Worm (Caenorhabditis elegans) whole organism, young adult: ENCODE measurements around the gene nhr-280.

Experiments used
- B0035.1 ChIP-seq: sonication (generic microtip); optimal IDR thresholded peaks from 2 replicates; lab custom pipeline; 2016; ENCODE audit warnings: missing genetic modification characterization, mild to moderate bottlenecking, missing compliant biosample characterization, missing genotype, missing genetic modification reagents
- B0261.1 ChIP-seq: sonication (generic microtip); optimal IDR thresholded peaks from 2 replicates; lab custom pipeline; 2016; ENCODE audit warnings: mild to moderate bottlenecking, missing genetic modification characterization, moderate library complexity, missing compliant biosample characterization
- D2030.7 ChIP-seq: fragments of 200-800 bp; sonication (Bioruptor generic); IDR thresholded peaks from 2 replicates; pipeline ENCODE4 v1.3.6; 2022; ENCODE audit warnings: missing genetic modification reagents, missing genetic modification characterization, missing compliant biosample characterization
- F37B4.10 ChIP-seq: fragments of 200-800 bp; sonication (Bioruptor generic); IDR thresholded peaks from 2 replicates; pipeline ENCODE4 v1.3.6; 2022; ENCODE audit warnings: missing genetic modification characterization, missing compliant biosample characterization
- F52B5.7 ChIP-seq: sonication (generic microtip); optimal IDR thresholded peaks from 2 replicates; lab custom pipeline; 2016; ENCODE audit warnings: mild to moderate bottlenecking, missing genetic modification characterization, missing compliant biosample characterization
- F55B11.4 ChIP-seq: sonication (generic microtip); optimal IDR thresholded peaks from 2 replicates; lab custom pipeline; 2016; ENCODE audit warnings: missing compliant biosample characterization, missing genetic modification characterization, borderline replicate concordance; ENCODE audit not compliant: insufficient read depth
- F57A8.1 ChIP-seq: fragments of 200-800 bp; sonication (Bioruptor generic); optimal IDR thresholded peaks from 2 replicates; lab custom pipeline; 2018; ENCODE audit warnings: mild to moderate bottlenecking, missing genetic modification characterization, moderate library complexity, missing compliant biosample characterization
- Y56A3A.18 ChIP-seq: fragments of 200-800 bp; sonication (Bioruptor generic); IDR thresholded peaks from 2 replicates; pipeline ENCODE4 v1.3.6; 2022; ENCODE audit warnings: missing genetic modification reagents, missing genetic modification characterization, missing compliant biosample characterization
- aptf-2 ChIP-seq: fragments of 200-800 bp; sonication (Bioruptor generic); conservative IDR thresholded peaks from 2 replicates; pipeline ENCODE4 v1.3.6; 2022; ENCODE audit warnings: missing genetic modification reagents, missing genetic modification characterization, missing compliant biosample characterization
- atf-7 ChIP-seq: sonication (generic microtip); optimal IDR thresholded peaks from 2 replicates; lab custom pipeline; 2017; ENCODE audit warnings: mild to moderate bottlenecking, missing genetic modification characterization, missing compliant biosample characterization
- cebp-1 ChIP-seq, 2 experiments: fragments of 200-800 bp in 1 of 2; sonication (Bioruptor generic) in 1 of 2; sonication (generic microtip) in 1 of 2; IDR thresholded peaks in 1 of 2; optimal IDR thresholded peaks in 1 of 2; 2 replicates each; pipeline versions ENCODE4 v1.3.6 to Lab custom; 2017 to 2022; ENCODE audit warnings: missing compliant biosample characterization in 2 of 2, missing genetic modification characterization in 2 of 2, mild to moderate bottlenecking in 1 of 2, missing genetic modification reagents in 1 of 2, moderate library complexity in 1 of 2
- cebp-2 ChIP-seq: fragments of 200-800 bp; sonication (Bioruptor generic); IDR thresholded peaks from 2 replicates; pipeline ENCODE4 v1.3.6; 2022; ENCODE audit warnings: missing genetic modification characterization, missing compliant biosample characterization
- ceh-100 ChIP-seq: fragments of 200-800 bp; sonication (Bioruptor generic); IDR thresholded peaks from 2 replicates; pipeline ENCODE4 v1.3.6; 2022; ENCODE audit warnings: missing genetic modification reagents, missing genetic modification characterization, missing compliant biosample characterization
- ceh-79 ChIP-seq: sonication (generic microtip); optimal IDR thresholded peaks from 2 replicates; lab custom pipeline; 2017; ENCODE audit warnings: mild to moderate bottlenecking, missing genetic modification characterization, missing compliant biosample characterization
- efl-1 ChIP-seq: fragments of 150-350 bp; optimal IDR thresholded peaks from 2 replicates; lab custom pipeline; 2014; ENCODE audit warnings: missing biosample characterization, missing genetic modification reagents, missing genetic modification characterization
- egl-18 ChIP-seq: fragments of 200-800 bp; sonication (Bioruptor generic); IDR thresholded peaks from 2 replicates; pipeline ENCODE4 v1.3.6; 2022; ENCODE audit warnings: missing genetic modification reagents, missing genetic modification characterization, missing compliant biosample characterization
- egl-44 ChIP-seq: fragments of 200-800 bp; sonication (Bioruptor generic); IDR thresholded peaks from 2 replicates; pipeline ENCODE4 v1.3.6; 2022; ENCODE audit warnings: missing genetic modification reagents, missing genetic modification characterization, missing compliant biosample characterization
- ekl-4 ChIP-seq: fragments of 200-800 bp; sonication (Bioruptor generic); IDR thresholded peaks from 2 replicates; pipeline ENCODE4 v1.3.6; 2022; ENCODE audit warnings: missing genetic modification reagents, missing genetic modification characterization, missing compliant biosample characterization
- ets-4 ChIP-seq: fragments of 200-800 bp; sonication (Bioruptor generic); optimal IDR thresholded peaks from 2 replicates; lab custom pipeline; 2018; ENCODE audit warnings: mild to moderate bottlenecking, missing genetic modification characterization, missing compliant biosample characterization
- fkh-3 ChIP-seq: sonication (generic microtip); optimal IDR thresholded peaks from 2 replicates; lab custom pipeline; 2016; ENCODE audit warnings: mild to moderate bottlenecking, missing genetic modification characterization, missing compliant biosample characterization
- gei-17 ChIP-seq: fragments of 200-800 bp; sonication (Bioruptor generic); optimal IDR thresholded peaks from 2 replicates; lab custom pipeline; 2018; ENCODE audit warnings: mild to moderate bottlenecking, missing genetic modification characterization, missing compliant biosample characterization
- let-607 ChIP-seq, 2 experiments: fragments of 200-800 bp in 1 of 2; sonication (Bioruptor generic) in 1 of 2; sonication (generic microtip) in 1 of 2; optimal IDR thresholded peaks; 2 replicates each; lab custom pipeline; 2016 to 2018; ENCODE audit warnings: mild to moderate bottlenecking in 2 of 2, missing compliant biosample characterization in 2 of 2, missing genetic modification characterization in 2 of 2, moderate library complexity in 2 of 2, missing genotype in 1 of 2
- lin-26 ChIP-seq: fragments of 200-800 bp; sonication (Bioruptor generic); IDR thresholded peaks from 2 replicates; pipeline ENCODE4 v1.3.6; 2022; ENCODE audit warnings: missing genetic modification reagents, missing genetic modification characterization, missing compliant biosample characterization
- lsy-27 ChIP-seq: sonication (generic microtip); optimal IDR thresholded peaks from 2 replicates; lab custom pipeline; 2017; ENCODE audit warnings: missing genetic modification characterization, mild to moderate bottlenecking, missing compliant biosample characterization, antibody characterized with exemption, missing genotype, borderline replicate concordance; ENCODE audit not compliant: insufficient read depth
- madf-10 ChIP-seq: sonication (generic microtip); optimal IDR thresholded peaks from 2 replicates; lab custom pipeline; 2016; ENCODE audit warnings: mild to moderate bottlenecking, missing genetic modification characterization, missing compliant biosample characterization
- madf-3 ChIP-seq: fragments of 200-800 bp; sonication (Bioruptor generic); IDR thresholded peaks from 2 replicates; pipeline ENCODE4 v1.3.6; 2022; ENCODE audit warnings: missing genetic modification reagents, missing genetic modification characterization, missing compliant biosample characterization
- mcd-1 ChIP-seq: fragments of 200-800 bp; sonication (Bioruptor generic); IDR thresholded peaks from 2 replicates; pipeline ENCODE4 v1.3.6; 2022; ENCODE audit warnings: missing genetic modification reagents, missing genetic modification characterization, missing compliant biosample characterization
- mes-4 ChIP-seq: sonication (generic microtip); optimal IDR thresholded peaks from 2 replicates; lab custom pipeline; 2016; ENCODE audit warnings: missing genotype, missing genetic modification characterization, missing compliant biosample characterization
- nfya-1 ChIP-seq: sonication (generic microtip); optimal IDR thresholded peaks from 2 replicates; lab custom pipeline; 2017; ENCODE audit warnings: antibody characterized with exemption, missing compliant biosample characterization, missing genetic modification characterization, borderline replicate concordance; ENCODE audit not compliant: insufficient read depth
- nhr-27 ChIP-seq: fragments of 200-800 bp; sonication (Bioruptor generic); optimal IDR thresholded peaks from 2 replicates; lab custom pipeline; 2018; ENCODE audit warnings: mild to moderate bottlenecking, missing genetic modification characterization, moderate library complexity, missing compliant biosample characterization
- nhr-80 ChIP-seq: sonication (generic microtip); optimal IDR thresholded peaks from 2 replicates; lab custom pipeline; 2016; ENCODE audit warnings: missing genetic modification characterization, missing compliant biosample characterization
- pbrm-1 ChIP-seq: fragments of 200-800 bp; sonication (Bioruptor generic); IDR thresholded peaks from 2 replicates; pipeline ENCODE4 v1.3.6; 2022; ENCODE audit warnings: missing genetic modification reagents, missing genetic modification characterization, missing compliant biosample characterization
- pha-4 ChIP-seq: fragments of 150-350 bp; sonication (generic microtip); optimal IDR thresholded peaks from 2 replicates; lab custom pipeline; 2014; ENCODE audit warnings: missing biosample characterization, missing genetic modification reagents, missing genetic modification characterization
- snpc-4 ChIP-seq, 5 experiments: fragments of 150-350 bp in 1 of 5; sonication (generic microtip) in 4 of 5; optimal IDR thresholded peaks; 2 replicates each; lab custom pipeline; 2014 to 2018; ENCODE audit warnings: missing genetic modification characterization in 5 of 5, missing biosample characterization in 3 of 5, antibody characterized with exemption in 2 of 5, mild to moderate bottlenecking in 2 of 5, missing compliant biosample characterization in 2 of 5, missing genotype in 2 of 5, moderate library complexity in 2 of 5, missing genetic modification reagents in 1 of 5
- tbp1 ChIP-seq: fragments of 200-800 bp; sonication (Bioruptor generic); optimal IDR thresholded peaks from 2 replicates; lab custom pipeline; 2018; ENCODE audit warnings: mild to moderate bottlenecking, missing genetic modification characterization, missing compliant biosample characterization
- tbx-9 ChIP-seq: sonication (generic microtip); optimal IDR thresholded peaks from 2 replicates; lab custom pipeline; 2016; ENCODE audit warnings: borderline replicate concordance, missing genetic modification characterization, inconsistent platforms, missing compliant biosample characterization
- zfh-2 ChIP-seq: fragments of 200-800 bp; sonication (Bioruptor generic); conservative IDR thresholded peaks from 2 replicates; pipeline ENCODE4 v1.3.6; 2022; ENCODE audit warnings: missing genetic modification reagents, missing genetic modification characterization, missing compliant biosample characterization
- ztf-18 ChIP-seq: sonication (generic microtip); optimal IDR thresholded peaks from 2 replicates; lab custom pipeline; 2016; ENCODE audit warnings: missing genotype, mild to moderate bottlenecking, missing genetic modification characterization, missing compliant biosample characterization
- ztf-22 ChIP-seq: fragments of 200-800 bp; sonication (Bioruptor generic); optimal IDR thresholded peaks from 2 replicates; lab custom pipeline; 2018; ENCODE audit warnings: mild to moderate bottlenecking, missing genetic modification characterization, moderate library complexity, missing compliant biosample characterization
- ztf-26 ChIP-seq: sonication (generic microtip); optimal IDR thresholded peaks from 2 replicates; lab custom pipeline; 2017; ENCODE audit warnings: missing genetic modification characterization, missing compliant biosample characterization
- ztf-6 ChIP-seq: fragments of 200-800 bp; sonication (Bioruptor generic); IDR thresholded peaks from 2 replicates; pipeline ENCODE4 v1.3.6; 2022; ENCODE audit warnings: missing genetic modification reagents, missing genetic modification characterization, missing compliant biosample characterization

nhr-280 gene

ce11 chrIII:156645-157044, 26.1 kb upstream of the nhr-280 start, which contains the start of the genes zig-13 and ver-1 (continued):
- TF ChIP-seq aptf-2 (GFP tag; lab: Robert Waterston, UW) (no peak), madf-3 (no peak)
- TF ChIP-seq, all 124 proteins: peak for 0

ce11 chrIII:154168-154567, 23.6 kb upstream of the nhr-280 start:
- TF ChIP-seq egl-44 (GFP tag; lab: Robert Waterston, UW) (no peak), ztf-22 (GFP tag; lab: Kevin White, UChicago) (peak; percentile 52), tbp1 (peak; percentile 5), ets-4 (peak; percentile 19), ceh-100 (GFP tag; lab: Robert Waterston, UW) (no peak), atf-7 (peak; percentile 40), nhr-80 (peak; percentile 96)

- no peak for TF ChIP-seq fkh-3 (tag; lab: Kevin White, UChicago)
- TF ChIP-seq snpc-4 (GFP tag; optimal IDR thresholded peaks at IDR 0.05; lab: Kevin White, UChicago): no peak
- TF ChIP-seq snpc-4 (tag; optimal IDR thresholded peaks at IDR 0.05; lab: Kevin White, UChicago): peak in 2 of 4 experiments; percentile 67 to 85
- no peak for TF ChIP-seq ekl-4 (GFP tag; lab: Robert Waterston, UW)
- TF ChIP-seq F55B11.4 (tag; lab: Kevin White, UChicago): no peak
- no peak for TF ChIP-seq madf-10 (tag; lab: Kevin White, UChicago)
- TF ChIP-seq nfya-1: no peak
- 0 out of 2 replicates have a peak, but pooled peaks have one; percentile 51 for TF ChIP-seq F37B4.10 (GFP tag; lab: Robert Waterston, UW)
- no peak for TF ChIP-seq ceh-79 (tag; lab: Kevin White, UChicago)
- TF ChIP-seq ceh-100 (GFP tag; lab: Robert Waterston, UW): no peak
- TF ChIP-seq efl-1 (GFP tag; lab: Kevin White, UChicago): no peak
- no peak for TF ChIP-seq pha-4 (tag; lab: Kevin White, UChicago)
- no peak for TF ChIP-seq tbx-9 (tag; lab: Kevin White, UChicago)
- no peak for TF ChIP-seq F57A8.1 (GFP tag; lab: Kevin White, UChicago)
- TF ChIP-seq ztf-26: no peak
- TF ChIP-seq mcd-1 (GFP tag; lab: Robert Waterston, UW): no peak
- TF ChIP-seq ztf-6: 0 out of 2 replicates have a peak, but pooled peaks have one; percentile 12
- TF ChIP-seq Y56A3A.18: no peak
- no peak for TF ChIP-seq mes-4 (tag; lab: Kevin White, UChicago)
- no peak for TF ChIP-seq gei-17
- TF ChIP-seq F52B5.7 (tag; lab: Kevin White, UChicago): no peak
- TF ChIP-seq let-607 (tag; optimal IDR thresholded peaks at IDR 0.05; lab: Kevin White, UChicago): no peak
- TF ChIP-seq cebp-2: no peak
- TF ChIP-seq D2030.7: no peak
- TF ChIP-seq lin-26 (GFP tag; lab: Robert Waterston, UW): 0 out of 2 replicates have a peak, but pooled peaks have one; percentile 30
- TF ChIP-seq atf-7: no peak
- no peak for TF ChIP-seq zfh-2
- TF ChIP-seq egl-18 (GFP tag; lab: Robert Waterston, UW): no peak
- TF ChIP-seq pbrm-1 (GFP tag; lab: Robert Waterston, UW): no peak
- TF ChIP-seq B0261.1 (tag; lab: Kevin White, UChicago): no peak
- no peak for TF ChIP-seq cebp-1 (GFP tag; IDR thresholded peaks at IDR 0.05; lab: Robert Waterston, UW)
- no peak for TF ChIP-seq cebp-1 (tag; optimal IDR thresholded peaks at IDR 0.05; lab: Kevin White, UChicago)
- no peak for TF ChIP-seq nhr-27
- TF ChIP-seq B0035.1 (tag; lab: Kevin White, UChicago): no peak
- no peak for TF ChIP-seq ztf-18 (tag; lab: Kevin White, UChicago)
- TF ChIP-seq lsy-27 (tag; lab: Kevin White, UChicago): no peak
- TF ChIP-seq, all 124 proteins: peak for 4
Measured at ce11 chrIII:151084-151483, 20.5 kb upstream of the nhr-280 start.
